Worm (Caenorhabditis elegans) whole organism, late embryonic: ENCODE data around the gene C18B2.5.
A peak's percentile ranks its signal among the peaks of the same experiment; 100 is the strongest.

Experiments
- C08G9.2 ChIP-seq: sonication (generic microtip); optimal IDR thresholded peaks from 2 replicates; lab custom pipeline; 2016; ENCODE audit warnings: mild to moderate bottlenecking, missing genetic modification characterization, moderate library complexity, missing compliant biosample characterization
- C38D4.7 ChIP-seq: fragments of 200-800 bp; sonication (Bioruptor generic); optimal IDR thresholded peaks from 2 replicates; lab custom pipeline; 2018; ENCODE audit warnings: mild to moderate bottlenecking, missing genetic modification characterization, moderate library complexity, missing compliant biosample characterization
- K02D7.2 ChIP-seq: sonication (generic microtip); optimal IDR thresholded peaks from 2 replicates; lab custom pipeline; 2017; ENCODE audit warnings: mild to moderate bottlenecking, missing genetic modification characterization, missing compliant biosample characterization
- K09A11.1 ChIP-seq: sonication (generic microtip); optimal IDR thresholded peaks from 2 replicates; lab custom pipeline; 2017; ENCODE audit warnings: antibody characterized with exemption, mild to moderate bottlenecking, missing genetic modification characterization, missing compliant biosample characterization; ENCODE audit not compliant: insufficient read depth
- ahr-1 ChIP-seq: sonication (generic microtip); optimal IDR thresholded peaks from 2 replicates; lab custom pipeline; 2016; ENCODE audit warnings: missing genetic modification characterization, missing compliant biosample characterization
- ceh-14 ChIP-seq: sonication (generic microtip); optimal IDR thresholded peaks from 2 replicates; lab custom pipeline; 2016; ENCODE audit warnings: missing genotype, missing genetic modification characterization, missing compliant biosample characterization
- ceh-18 ChIP-seq: sonication (generic microtip); optimal IDR thresholded peaks from 2 replicates; lab custom pipeline; 2016; ENCODE audit warnings: missing genetic modification characterization, missing compliant biosample characterization
- ceh-19 ChIP-seq: fragments of 200-800 bp; sonication (Bioruptor generic); optimal IDR thresholded peaks from 2 replicates; lab custom pipeline; 2018; ENCODE audit warnings: mild to moderate bottlenecking, missing genetic modification characterization, missing compliant biosample characterization
- ceh-2 ChIP-seq: sonication (generic microtip); optimal IDR thresholded peaks from 2 replicates; lab custom pipeline; 2016; ENCODE audit warnings: missing genotype, missing genetic modification characterization, missing compliant biosample characterization
- ceh-22 ChIP-seq: sonication (generic microtip); optimal IDR thresholded peaks from 2 replicates; lab custom pipeline; 2017; ENCODE audit warnings: missing biosample characterization, missing genetic modification characterization
- ceh-24 ChIP-seq: sonication (generic microtip); optimal IDR thresholded peaks from 2 replicates; lab custom pipeline; 2016; ENCODE audit warnings: mild to moderate bottlenecking, missing genetic modification characterization, missing compliant biosample characterization
- ceh-31 ChIP-seq: sonication (generic microtip); optimal IDR thresholded peaks from 2 replicates; lab custom pipeline; 2016; ENCODE audit warnings: missing genetic modification characterization, missing compliant biosample characterization
- ceh-45 ChIP-seq: fragments of 200-800 bp; sonication (Bioruptor generic); IDR thresholded peaks from 2 replicates; pipeline ENCODE4 v1.3.6; 2022; ENCODE audit warnings: missing genetic modification reagents, missing genetic modification characterization, missing compliant biosample characterization
- ceh-48 ChIP-seq: sonication (generic microtip); optimal IDR thresholded peaks from 2 replicates; lab custom pipeline; 2016; ENCODE audit warnings: missing genetic modification characterization, inconsistent platforms, missing compliant biosample characterization
- ceh-9 ChIP-seq: sonication (generic microtip); optimal IDR thresholded peaks from 2 replicates; lab custom pipeline; 2016; ENCODE audit warnings: mild to moderate bottlenecking, missing genetic modification characterization, inconsistent platforms, missing compliant biosample characterization
- dmd-4 ChIP-seq: sonication (generic microtip); optimal IDR thresholded peaks from 2 replicates; lab custom pipeline; 2016; ENCODE audit warnings: borderline replicate concordance, missing genetic modification characterization, missing compliant biosample characterization
- dve-1 ChIP-seq: sonication (generic microtip); optimal IDR thresholded peaks from 2 replicates; lab custom pipeline; 2017; ENCODE audit warnings: antibody characterized with exemption, mild to moderate bottlenecking, missing genetic modification characterization, missing compliant biosample characterization
- elt-2 ChIP-seq: sonication (generic microtip); optimal IDR thresholded peaks from 2 replicates; lab custom pipeline; 2016; ENCODE audit warnings: missing genetic modification reagents, missing genetic modification characterization, missing compliant biosample characterization
- elt-4 ChIP-seq: sonication (generic microtip); optimal IDR thresholded peaks from 2 replicates; lab custom pipeline; 2016; ENCODE audit warnings: missing genetic modification characterization, missing compliant biosample characterization
- ets-4 ChIP-seq: sonication (generic microtip); optimal IDR thresholded peaks from 2 replicates; lab custom pipeline; 2016; ENCODE audit warnings: missing genetic modification characterization, missing compliant biosample characterization
- eyg-1 ChIP-seq: sonication (generic microtip); optimal IDR thresholded peaks from 2 replicates; lab custom pipeline; 2016; ENCODE audit warnings: missing genotype, missing genetic modification characterization, missing compliant biosample characterization
- fax-1 ChIP-seq: sonication (generic microtip); optimal IDR thresholded peaks from 2 replicates; lab custom pipeline; 2016; ENCODE audit warnings: missing genotype, missing genetic modification characterization, missing compliant biosample characterization
- fkh-10 ChIP-seq: fragments of 150-350 bp; optimal IDR thresholded peaks from 2 replicates; lab custom pipeline; 2014; ENCODE audit warnings: missing biosample characterization, missing genetic modification reagents, missing genetic modification characterization
- fkh-6 ChIP-seq: sonication (generic microtip); optimal IDR thresholded peaks from 2 replicates; lab custom pipeline; 2016; ENCODE audit warnings: missing genetic modification characterization, missing compliant biosample characterization
- gmeb-2 ChIP-seq: sonication (generic microtip); optimal IDR thresholded peaks from 2 replicates; lab custom pipeline; 2016; ENCODE audit warnings: missing genetic modification characterization, inconsistent platforms, missing compliant biosample characterization
- hlh-13 ChIP-seq: fragments of 200-800 bp; sonication (Bioruptor generic); optimal IDR thresholded peaks from 2 replicates; lab custom pipeline; 2018; ENCODE audit warnings: mild to moderate bottlenecking, missing genetic modification characterization, missing compliant biosample characterization
- hlh-15 ChIP-seq: sonication (generic microtip); optimal IDR thresholded peaks from 2 replicates; lab custom pipeline; 2016; ENCODE audit warnings: missing genetic modification characterization, missing compliant biosample characterization
- hlh-30 ChIP-seq: sonication (generic microtip); optimal IDR thresholded peaks from 2 replicates; lab custom pipeline; 2017; ENCODE audit warnings: antibody characterized with exemption, missing genetic modification characterization, missing compliant biosample characterization; ENCODE audit not compliant: insufficient read depth
- hlh-6 ChIP-seq: sonication (generic microtip); optimal IDR thresholded peaks from 2 replicates; lab custom pipeline; 2016; ENCODE audit warnings: missing genotype, missing genetic modification characterization, missing compliant biosample characterization
- hlh-8 ChIP-seq: sonication (generic microtip); optimal IDR thresholded peaks from 2 replicates; lab custom pipeline; 2016; ENCODE audit warnings: missing genotype, missing genetic modification characterization, missing compliant biosample characterization
- lim-6 ChIP-seq: sonication (generic microtip); optimal IDR thresholded peaks from 2 replicates; lab custom pipeline; 2016; ENCODE audit warnings: missing genetic modification characterization, missing compliant biosample characterization
- lin-11 ChIP-seq: fragments of 200-800 bp; sonication (Bioruptor generic); optimal IDR thresholded peaks from 2 replicates; lab custom pipeline; 2018; ENCODE audit warnings: mild to moderate bottlenecking, missing genetic modification characterization, missing compliant biosample characterization
- madf-2 ChIP-seq: sonication (generic microtip); optimal IDR thresholded peaks from 2 replicates; lab custom pipeline; 2017; ENCODE audit warnings: missing genetic modification characterization, missing compliant biosample characterization
- mec-3 ChIP-seq: sonication (generic microtip); optimal IDR thresholded peaks from 2 replicates; lab custom pipeline; 2016; ENCODE audit warnings: borderline replicate concordance, missing genetic modification characterization, missing compliant biosample characterization
- nfya-1 ChIP-seq: sonication (generic microtip); optimal IDR thresholded peaks from 2 replicates; lab custom pipeline; 2017; ENCODE audit warnings: missing genetic modification characterization, mild to moderate bottlenecking, missing compliant biosample characterization, antibody characterized with exemption, moderate library complexity
- nhr-11 ChIP-seq: fragments of 150-350 bp; optimal IDR thresholded peaks from 2 replicates; lab custom pipeline; 2014; ENCODE audit warnings: missing biosample characterization, missing genetic modification characterization
- npax-4 ChIP-seq: sonication (generic microtip); optimal IDR thresholded peaks from 2 replicates; lab custom pipeline; 2016; ENCODE audit warnings: missing genetic modification characterization, missing compliant biosample characterization
- odd-2 ChIP-seq: sonication (generic microtip); optimal IDR thresholded peaks from 2 replicates; lab custom pipeline; 2017; ENCODE audit warnings: antibody characterized with exemption, mild to moderate bottlenecking, missing genetic modification characterization, missing compliant biosample characterization
- pag-3 ChIP-seq: sonication (generic microtip); optimal IDR thresholded peaks from 2 replicates; lab custom pipeline; 2016; ENCODE audit warnings: missing compliant biosample characterization, missing genetic modification characterization, borderline replicate concordance
- pat-9 ChIP-seq: fragments of 200-800 bp; sonication (Bioruptor generic); optimal IDR thresholded peaks from 2 replicates; lab custom pipeline; 2018; ENCODE audit warnings: mild to moderate bottlenecking, missing genetic modification characterization, moderate library complexity, missing compliant biosample characterization
- pax-1 ChIP-seq: fragments of 150-350 bp; optimal IDR thresholded peaks from 2 replicates; lab custom pipeline; 2014; ENCODE audit warnings: missing biosample characterization, missing genetic modification characterization
- pha-4 ChIP-seq: fragments of 150-350 bp; optimal IDR thresholded peaks from 2 replicates; lab custom pipeline; 2018; ENCODE audit warnings: missing biosample characterization, missing genetic modification reagents, missing genetic modification characterization
- pqm-1 ChIP-seq: sonication (generic microtip); optimal IDR thresholded peaks from 2 replicates; lab custom pipeline; 2016; ENCODE audit warnings: missing genetic modification characterization, missing compliant biosample characterization
- pros-1 ChIP-seq: fragments of 150-350 bp; optimal IDR thresholded peaks from 2 replicates; lab custom pipeline; 2014; ENCODE audit warnings: missing biosample characterization, missing genetic modification reagents, missing genetic modification characterization
- rnt-1 ChIP-seq: sonication (generic microtip); optimal IDR thresholded peaks from 2 replicates; lab custom pipeline; 2016; ENCODE audit warnings: missing genetic modification characterization, missing compliant biosample characterization
- sox-2 ChIP-seq: fragments of 200-800 bp; sonication (Bioruptor generic); IDR thresholded peaks from 2 replicates; pipeline ENCODE4 v1.3.6; 2022; ENCODE audit warnings: missing genetic modification reagents, missing genetic modification characterization, missing compliant biosample characterization
- sox-4 ChIP-seq: sonication (generic microtip); optimal IDR thresholded peaks from 2 replicates; lab custom pipeline; 2017; ENCODE audit warnings: mild to moderate bottlenecking, missing genetic modification characterization, inconsistent platforms, missing compliant biosample characterization
- tbx-2 ChIP-seq: sonication (generic microtip); optimal IDR thresholded peaks from 2 replicates; lab custom pipeline; 2016; ENCODE audit warnings: missing genetic modification characterization, missing compliant biosample characterization
- unc-3 ChIP-seq, 2 experiments: fragments of 200-800 bp in 1 of 2; sonication (Bioruptor generic) in 1 of 2; sonication (generic microtip) in 1 of 2; conservative IDR thresholded peaks in 1 of 2; optimal IDR thresholded peaks in 1 of 2; 2 replicates each; pipeline versions ENCODE4 v1.3.6 to Lab custom; 2016 to 2022; ENCODE audit warnings: missing compliant biosample characterization in 2 of 2, missing genetic modification characterization in 2 of 2, missing genetic modification reagents in 1 of 2
- unc-42 ChIP-seq: sonication (generic microtip); optimal IDR thresholded peaks from 2 replicates; lab custom pipeline; 2016; ENCODE audit warnings: missing genotype, missing genetic modification characterization, missing compliant biosample characterization
- unc-86 ChIP-seq: sonication (generic microtip); optimal IDR thresholded peaks from 2 replicates; lab custom pipeline; 2016; ENCODE audit warnings: missing genetic modification characterization, missing compliant biosample characterization
- zip-5 ChIP-seq: sonication (generic microtip); optimal IDR thresholded peaks from 2 replicates; lab custom pipeline; 2016; ENCODE audit warnings: missing genetic modification characterization, missing compliant biosample characterization
- ztf-16 ChIP-seq: sonication (generic microtip); optimal IDR thresholded peaks from 2 replicates; lab custom pipeline; 2017; ENCODE audit warnings: missing genetic modification characterization, missing compliant biosample characterization

C18B2.5 gene

DNA sequence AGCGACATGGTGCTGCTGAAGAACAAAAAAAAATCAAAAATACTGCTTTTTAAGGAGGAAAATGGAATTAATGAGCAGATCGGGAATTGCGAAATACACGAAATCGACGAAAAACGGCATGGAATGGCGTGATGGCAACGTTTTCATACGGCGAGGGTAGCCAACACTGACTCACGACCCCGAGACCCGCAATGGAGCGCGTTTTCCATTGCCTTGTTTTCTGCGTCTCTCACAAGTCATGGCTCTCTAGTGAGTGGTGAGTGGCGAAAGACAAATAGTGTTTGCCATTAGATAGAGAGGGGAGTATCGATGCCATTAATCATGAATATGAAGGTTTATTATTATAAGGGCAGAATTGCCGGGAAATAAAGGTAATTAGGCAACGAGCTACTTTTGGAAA lies 5.2 kb downstream of the C18B2.5 start, which contains the start of gene C18B2.4:
Gene C18B2.4, minus strand, starts transcription at position 15 of the 400 bp plus-strand sequence.
- no peak for TF ChIP-seq pag-3 (tag; lab: Kevin White, UChicago)
- peak; percentile 18 for TF ChIP-seq dve-1 (tag; lab: Kevin White, UChicago)
- TF ChIP-seq elt-4 = no peak
- no peak for TF ChIP-seq unc-3 (GFP tag; conservative IDR thresholded peaks at IDR 0.05; lab: Robert Waterston, UW)
- no peak for TF ChIP-seq unc-3 (tag; optimal IDR thresholded peaks at IDR 0.05; lab: Kevin White, UChicago)
- TF ChIP-seq ceh-9 = no peak
- no peak for TF ChIP-seq pros-1 (tag; lab: Kevin White, UChicago)
- no peak for TF ChIP-seq fkh-10 (GFP tag; lab: Kevin White, UChicago)
- peak; percentile 34 for TF ChIP-seq elt-2 (tag; lab: Kevin White, UChicago)
- TF ChIP-seq K02D7.2 (tag; lab: Kevin White, UChicago) = no peak
- TF ChIP-seq dmd-4 = no peak
- no peak for TF ChIP-seq hlh-8 (tag; lab: Kevin White, UChicago)
- TF ChIP-seq ceh-18 (tag; lab: Kevin White, UChicago) = no peak
- no peak for TF ChIP-seq madf-2
- no peak for TF ChIP-seq lim-6 (tag; lab: Kevin White, UChicago)
- peak; percentile 75 for TF ChIP-seq unc-42
- peak; percentile 64 for TF ChIP-seq tbx-2 (tag; lab: Kevin White, UChicago)
- TF ChIP-seq sox-2 = no peak
- TF ChIP-seq ztf-16 = no peak
- TF ChIP-seq ets-4 (tag; lab: Kevin White, UChicago) = no peak
- no peak for TF ChIP-seq ceh-22 (tag; lab: Kevin White, UChicago)
- TF ChIP-seq nhr-11 (tag; lab: Kevin White, UChicago) = no peak
- TF ChIP-seq ceh-45 (GFP tag; lab: Robert Waterston, UW) = no peak
- TF ChIP-seq zip-5 = no peak
- TF ChIP-seq hlh-30 = peak; percentile 89
- no peak for TF ChIP-seq mec-3 (tag; lab: Kevin White, UChicago)
- no peak for TF ChIP-seq hlh-13
- TF ChIP-seq rnt-1 (tag; lab: Kevin White, UChicago) = no peak
- TF ChIP-seq ceh-19 (GFP tag; lab: Kevin White, UChicago) = no peak
- TF ChIP-seq eyg-1 (tag; lab: Kevin White, UChicago) = no peak
- no peak for TF ChIP-seq unc-86 (tag; lab: Kevin White, UChicago)
- TF ChIP-seq ceh-14 (tag; lab: Kevin White, UChicago) = peak; percentile 51
- TF ChIP-seq C08G9.2 = peak; percentile 25
- no peak for TF ChIP-seq fkh-6 (tag; lab: Kevin White, UChicago)
- no peak for TF ChIP-seq C38D4.7 (GFP tag; lab: Kevin White, UChicago)
- TF ChIP-seq pat-9 (tag; lab: Kevin White, UChicago) = no peak
- no peak for TF ChIP-seq sox-4 (tag; lab: Kevin White, UChicago)
- TF ChIP-seq pha-4 (tag; lab: Kevin White, UChicago) = no peak
- no peak for TF ChIP-seq K09A11.1
- TF ChIP-seq ceh-31 (tag; lab: Kevin White, UChicago) = peak; percentile 74
- no peak for TF ChIP-seq ceh-24
- TF ChIP-seq pqm-1 (tag; lab: Kevin White, UChicago) = no peak
- peak; percentile 32 for TF ChIP-seq ceh-2
- no peak for TF ChIP-seq lin-11 (tag; lab: Kevin White, UChicago)
- TF ChIP-seq gmeb-2 (tag; lab: Kevin White, UChicago) = no peak
- TF ChIP-seq npax-4 (tag; lab: Kevin White, UChicago) = no peak
- TF ChIP-seq pax-1 (tag; lab: Kevin White, UChicago) = no peak
- no peak for TF ChIP-seq fax-1
- TF ChIP-seq odd-2 (tag; lab: Kevin White, UChicago) = no peak
- no peak for TF ChIP-seq ahr-1 (tag; lab: Kevin White, UChicago)
- TF ChIP-seq hlh-15 (tag; lab: Kevin White, UChicago) = no peak
- no peak for TF ChIP-seq ceh-48 (tag; lab: Kevin White, UChicago)
- no peak for TF ChIP-seq hlh-6 (tag; lab: Kevin White, UChicago)
- TF ChIP-seq nfya-1 (tag; lab: Kevin White, UChicago) = peak; percentile 72
